Worm (Caenorhabditis elegans) whole organism, L1 larva: Measurements from ENCODE around the gene tsp-18.

Experiments
- C04F5.9 ChIP-seq: sonication (generic microtip); optimal IDR thresholded peaks from 2 replicates; lab custom pipeline; 2016; ENCODE audit warnings: missing genetic modification characterization, missing compliant biosample characterization
- C16A3.4 ChIP-seq: fragments of 150-350 bp; optimal IDR thresholded peaks from 2 replicates; lab custom pipeline; 2014; ENCODE audit warnings: missing biosample characterization, missing genetic modification characterization
- F16B12.6 ChIP-seq: fragments of 150-350 bp; optimal IDR thresholded peaks from 2 replicates; lab custom pipeline; 2014; ENCODE audit warnings: missing biosample characterization, missing genetic modification characterization
- aha-1 ChIP-seq: fragments of 150-350 bp; optimal IDR thresholded peaks from 2 replicates; lab custom pipeline; 2014; ENCODE audit warnings: missing biosample characterization, missing genetic modification characterization
- aly-2 ChIP-seq: fragments of 150-350 bp; optimal IDR thresholded peaks from 2 replicates; lab custom pipeline; 2014; ENCODE audit warnings: missing biosample characterization, missing genetic modification characterization
- ama-1 ChIP-seq: fragments of 150-350 bp; optimal IDR thresholded peaks from 2 replicates; lab custom pipeline; 2014
- blmp-1 ChIP-seq: fragments of 150-350 bp; optimal IDR thresholded peaks from 2 replicates; lab custom pipeline; 2014; ENCODE audit warnings: missing biosample characterization, missing genetic modification characterization
- ceh-8 ChIP-seq: fragments of 200-800 bp; sonication (Bioruptor generic); optimal IDR thresholded peaks from 2 replicates; lab custom pipeline; 2018; ENCODE audit warnings: mild to moderate bottlenecking, missing genetic modification characterization, moderate library complexity, missing compliant biosample characterization
- ceh-82 ChIP-seq, 3 experiments: fragments of 150-350 bp in 1 of 3; sonication (generic microtip) in 2 of 3; optimal IDR thresholded peaks; 2 replicates each; lab custom pipeline; 2014 to 2017; ENCODE audit warnings: missing biosample characterization in 3 of 3, missing genetic modification characterization in 3 of 3
- ceh-88 ChIP-seq: fragments of 200-800 bp; sonication (Bioruptor generic); IDR thresholded peaks from 2 replicates; pipeline ENCODE4 v1.3.6; 2022; ENCODE audit warnings: missing genetic modification characterization, missing compliant biosample characterization
- ceh-90 ChIP-seq: sonication (generic microtip); optimal IDR thresholded peaks from 2 replicates; lab custom pipeline; 2016; ENCODE audit warnings: missing genetic modification characterization, missing compliant biosample characterization
- ces-1 ChIP-seq: fragments of 150-350 bp; optimal IDR thresholded peaks from 2 replicates; lab custom pipeline; 2014; ENCODE audit warnings: missing biosample characterization, missing genetic modification reagents, missing genetic modification characterization
- dpl-1 ChIP-seq, 3 experiments: fragments of 150-350 bp in 2 of 3; sonication (generic microtip) in 1 of 3; optimal IDR thresholded peaks; 2 replicates each; lab custom pipeline; 2014 to 2017; ENCODE audit warnings: missing biosample characterization in 3 of 3, missing genetic modification characterization in 3 of 3, missing genetic modification reagents in 3 of 3
- efl-1 ChIP-seq, 4 experiments: fragments of 150-350 bp; optimal IDR thresholded peaks in 3 of 4; peaks in 1 of 4; 1 replicate in 1 of 4; 2 replicates in 3 of 4; lab custom pipeline; 2014; ENCODE audit warnings: missing biosample characterization in 2 of 4, missing genetic modification characterization in 2 of 4, missing genetic modification reagents in 2 of 4
- efl-3 ChIP-seq: fragments of 200-800 bp; sonication (Bioruptor generic); optimal IDR thresholded peaks from 2 replicates; lab custom pipeline; 2018; ENCODE audit warnings: mild to moderate bottlenecking, missing genetic modification characterization, missing compliant biosample characterization
- egl-13 ChIP-seq: sonication (generic microtip); optimal IDR thresholded peaks from 2 replicates; lab custom pipeline; 2016; ENCODE audit warnings: missing genotype, missing genetic modification reagents, missing genetic modification characterization, missing compliant biosample characterization
- elt-3 ChIP-seq, 6 experiments: fragments of 150-350 bp in 1 of 6; sonication (generic microtip); optimal IDR thresholded peaks; 2 replicates each; lab custom pipeline; 2017 to 2018; ENCODE audit warnings: missing biosample characterization in 6 of 6, missing genetic modification characterization in 6 of 6, inconsistent platforms in 1 of 6
- fkh-10 ChIP-seq: sonication (generic microtip); optimal IDR thresholded peaks from 2 replicates; lab custom pipeline; 2017; ENCODE audit warnings: missing biosample characterization, missing genetic modification reagents, missing genetic modification characterization
- fkh-4 ChIP-seq: sonication (generic microtip); optimal IDR thresholded peaks from 2 replicates; lab custom pipeline; 2016; ENCODE audit warnings: missing compliant biosample characterization, missing genetic modification characterization, borderline replicate concordance
- fkh-8 ChIP-seq: sonication (generic microtip); optimal IDR thresholded peaks from 2 replicates; lab custom pipeline; 2016; ENCODE audit warnings: mild to moderate bottlenecking, missing genetic modification characterization, missing compliant biosample characterization
- hpl-2 ChIP-seq: fragments of 150-350 bp; optimal IDR thresholded peaks from 2 replicates; lab custom pipeline; 2014; ENCODE audit warnings: missing biosample characterization, missing genetic modification reagents, missing genetic modification characterization
- irx-1 ChIP-seq: sonication (generic microtip); optimal IDR thresholded peaks from 2 replicates; lab custom pipeline; 2016; ENCODE audit warnings: missing genetic modification characterization, missing compliant biosample characterization
- jun-1 ChIP-seq: fragments of 150-350 bp; optimal IDR thresholded peaks from 2 replicates; lab custom pipeline; 2014; ENCODE audit warnings: missing biosample characterization, missing genetic modification reagents, missing genetic modification characterization
- lin-13 ChIP-seq: fragments of 150-350 bp; optimal IDR thresholded peaks from 2 replicates; lab custom pipeline; 2014; ENCODE audit warnings: missing biosample characterization, missing genetic modification reagents, missing genetic modification characterization
- lin-14 ChIP-seq: fragments of 200-800 bp; sonication (Bioruptor generic); optimal IDR thresholded peaks from 2 replicates; lab custom pipeline; 2018; ENCODE audit warnings: mild to moderate bottlenecking, missing genetic modification characterization, moderate library complexity, missing compliant biosample characterization
- lin-35 ChIP-seq, 2 experiments: fragments of 150-350 bp; optimal IDR thresholded peaks; 2 replicates each; lab custom pipeline; 2014; ENCODE audit warnings: missing biosample characterization in 2 of 2, missing genetic modification characterization in 2 of 2, missing genetic modification reagents in 2 of 2
- lin-39 ChIP-seq: fragments of 150-350 bp; optimal IDR thresholded peaks from 2 replicates; lab custom pipeline; 2014; ENCODE audit warnings: missing biosample characterization, missing genetic modification reagents, missing genetic modification characterization
- lsy-2 ChIP-seq, 2 experiments: fragments of 150-350 bp; optimal IDR thresholded peaks; 2 replicates each; lab custom pipeline; 2014; ENCODE audit warnings: missing biosample characterization in 2 of 2, missing genetic modification characterization in 2 of 2
- mab-9 ChIP-seq: fragments of 200-800 bp; sonication (Bioruptor generic); IDR thresholded peaks from 2 replicates; pipeline ENCODE4 v1.3.6; 2022; ENCODE audit warnings: missing genetic modification reagents, missing genetic modification characterization, missing compliant biosample characterization
- mdl-1 ChIP-seq, 2 experiments: fragments of 150-350 bp; optimal IDR thresholded peaks; 2 replicates each; lab custom pipeline; 2014 to 2017; ENCODE audit warnings: missing biosample characterization in 2 of 2, missing genetic modification characterization in 2 of 2, inconsistent platforms in 1 of 2
- nhr-11 ChIP-seq: fragments of 150-350 bp; optimal IDR thresholded peaks from 2 replicates; lab custom pipeline; 2014; ENCODE audit warnings: missing biosample characterization, missing genetic modification characterization
- nhr-19 ChIP-seq: fragments of 200-800 bp; sonication (Bioruptor generic); conservative IDR thresholded peaks from 2 replicates; pipeline ENCODE4 v1.3.6; 2022; ENCODE audit warnings: missing genetic modification characterization, missing compliant biosample characterization
- nhr-28 ChIP-seq: fragments of 150-350 bp; optimal IDR thresholded peaks from 2 replicates; lab custom pipeline; 2014; ENCODE audit warnings: missing biosample characterization, missing genetic modification characterization
- nhr-71 ChIP-seq: sonication (generic microtip); optimal IDR thresholded peaks from 2 replicates; lab custom pipeline; 2016; ENCODE audit warnings: mild to moderate bottlenecking, missing genetic modification characterization, moderate library complexity, missing compliant biosample characterization
- nhr-76 ChIP-seq: sonication (generic microtip); optimal IDR thresholded peaks from 2 replicates; lab custom pipeline; 2017; ENCODE audit warnings: missing biosample characterization, missing genetic modification characterization
- nhr-77 ChIP-seq: fragments of 150-350 bp; optimal IDR thresholded peaks from 2 replicates; lab custom pipeline; 2014; ENCODE audit warnings: missing biosample characterization, missing genetic modification characterization
- nhr-85 ChIP-seq: sonication (generic microtip); peaks from one replicate; lab custom pipeline; 2016; ENCODE audit warnings: missing genetic modification characterization, inconsistent platforms, missing compliant biosample characterization
- pag-3 ChIP-seq: sonication (generic microtip); optimal IDR thresholded peaks from 2 replicates; lab custom pipeline; 2017; ENCODE audit warnings: missing genetic modification characterization, mild to moderate bottlenecking, missing compliant biosample characterization, antibody characterized with exemption, borderline replicate concordance; ENCODE audit not compliant: insufficient read depth
- pqm-1 ChIP-seq: sonication (generic microtip); optimal IDR thresholded peaks from 3 replicates; lab custom pipeline; 2017; ENCODE audit warnings: missing biosample characterization, missing genetic modification characterization
- rnt-1 ChIP-seq: sonication (generic microtip); optimal IDR thresholded peaks from 2 replicates; lab custom pipeline; 2016; ENCODE audit warnings: mild to moderate bottlenecking, missing genetic modification characterization, moderate library complexity, missing compliant biosample characterization
- skn-1 ChIP-seq: fragments of 150-350 bp; optimal IDR thresholded peaks from 2 replicates; lab custom pipeline; 2014; ENCODE audit warnings: missing biosample characterization, missing genetic modification characterization
- snpc-4 ChIP-seq: fragments of 150-350 bp; optimal IDR thresholded peaks from 2 replicates; lab custom pipeline; 2014; ENCODE audit warnings: missing biosample characterization, missing genetic modification characterization
- snu-23 ChIP-seq: sonication (generic microtip); optimal IDR thresholded peaks from 2 replicates; lab custom pipeline; 2016; ENCODE audit warnings: missing genetic modification characterization, missing compliant biosample characterization
- sptf-1 ChIP-seq: fragments of 150-350 bp; optimal IDR thresholded peaks from 2 replicates; lab custom pipeline; 2014; ENCODE audit warnings: missing biosample characterization, missing genetic modification characterization
- sup-37 ChIP-seq: fragments of 200-800 bp; sonication (Bioruptor generic); optimal IDR thresholded peaks from 2 replicates; lab custom pipeline; 2018; ENCODE audit warnings: mild to moderate bottlenecking, missing genetic modification characterization, missing compliant biosample characterization
- swsn-7 ChIP-seq: sonication (generic microtip); optimal IDR thresholded peaks from 2 replicates; lab custom pipeline; 2016; ENCODE audit warnings: missing genetic modification characterization, missing compliant biosample characterization
- tlp-1 ChIP-seq: fragments of 150-350 bp; optimal IDR thresholded peaks from 2 replicates; lab custom pipeline; 2014; ENCODE audit warnings: missing biosample characterization, missing genetic modification characterization
- unc-30 ChIP-seq: sonication (generic microtip); optimal IDR thresholded peaks from 2 replicates; lab custom pipeline; 2017; ENCODE audit warnings: missing biosample characterization, missing genetic modification characterization
- unc-62 ChIP-seq: fragments of 150-350 bp; optimal IDR thresholded peaks from 2 replicates; lab custom pipeline; 2014; ENCODE audit warnings: missing biosample characterization, missing genetic modification reagents, missing genetic modification characterization
- unc-86 ChIP-seq: sonication (generic microtip); optimal IDR thresholded peaks from 2 replicates; lab custom pipeline; 2016; ENCODE audit warnings: missing genetic modification characterization, missing compliant biosample characterization
- vab-15 ChIP-seq: sonication (generic microtip); optimal IDR thresholded peaks from 2 replicates; lab custom pipeline; 2017; ENCODE audit warnings: missing genotype, mild to moderate bottlenecking, missing genetic modification characterization, missing compliant biosample characterization
- ztf-4 ChIP-seq: fragments of 150-350 bp; optimal IDR thresholded peaks from 2 replicates; lab custom pipeline; 2014; ENCODE audit warnings: missing biosample characterization, missing genetic modification characterization

tsp-18 gene

DNA sequence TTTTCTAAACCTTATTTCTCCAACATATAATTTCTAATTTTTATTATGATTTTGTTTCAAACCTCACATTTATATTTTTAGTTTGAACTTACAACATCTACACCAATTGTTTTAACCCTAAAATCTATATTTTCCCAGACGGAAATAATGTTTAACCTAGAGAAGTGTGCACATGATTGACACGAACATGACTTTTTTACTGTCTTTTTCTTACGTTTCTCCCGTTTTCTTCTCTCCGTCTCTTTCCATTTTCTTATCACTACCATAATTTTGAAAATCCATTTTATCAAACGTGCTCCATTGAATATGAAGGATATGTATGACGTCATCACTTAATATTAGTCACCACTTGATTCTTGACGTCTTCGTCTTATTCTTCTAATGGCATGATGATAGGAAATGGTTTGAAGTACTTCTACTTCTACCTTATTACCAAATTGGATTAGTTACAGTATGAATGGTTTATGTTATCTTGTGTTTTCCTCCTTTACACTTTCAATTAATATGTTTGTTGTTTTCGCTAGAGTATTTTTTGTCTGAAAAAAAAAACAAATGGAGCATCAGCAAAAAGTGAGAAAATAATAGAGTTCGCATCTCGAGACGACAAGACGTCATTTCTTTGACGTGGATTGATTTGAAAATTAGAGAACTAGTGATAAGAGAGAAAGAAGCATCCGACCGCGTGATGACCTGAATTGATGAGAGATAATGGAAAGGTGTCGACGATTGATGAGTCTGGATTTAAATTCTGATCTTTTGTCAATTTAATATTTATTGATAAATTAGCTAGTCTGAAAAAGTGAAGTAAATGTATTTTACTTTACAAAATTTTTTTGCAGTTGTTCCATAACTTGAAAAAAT, 27.8 kb downstream of the tsp-18 start:
- TF ChIP-seq aha-1 (no peak), irx-1 (tag; lab: Kevin White, UChicago) (no peak), vab-15 (tag; lab: Kevin White, UChicago) (no peak), C16A3.4 (tag; lab: Kevin White, UChicago) (peak; percentile 35), lin-39 (tag; lab: Kevin White, UChicago) (peak; percentile 77), skn-1 (tag; lab: Kevin White, UChicago) (no peak), hpl-2 (GFP tag; lab: Kevin White, UChicago) (no peak), rnt-1 (tag; lab: Kevin White, UChicago) (peak; percentile 76), elt-3 (tag; optimal IDR thresholded peaks at IDR 0.05; lab: Kevin White, UChicago) (peak in 1 of 6 experiments; percentile 48), sup-37 (no peak), lin-35 (GFP tag; optimal IDR thresholded peaks at IDR 0.05; lab: Kevin White, UChicago) (peak in 1 of 2 experiments; percentile 16), sptf-1 (tag; lab: Kevin White, UChicago) (no peak), unc-30 (tag; lab: Kevin White, UChicago) (no peak), snpc-4 (tag; lab: Kevin White, UChicago) (no peak), unc-86 (no peak), fkh-4 (tag; lab: Kevin White, UChicago) (no peak), ztf-4 (peak; percentile 49), mdl-1 (tag; optimal IDR thresholded peaks at IDR 0.05; lab: Kevin White, UChicago) (peak in 1 of 2 experiments; percentile 34), lin-13 (GFP tag; lab: Kevin White, UChicago) (no peak), ceh-82 (tag; optimal IDR thresholded peaks at IDR 0.05; lab: Kevin White, UChicago) (no peak), efl-3 (GFP tag; lab: Kevin White, UChicago) (no peak), efl-1 (optimal IDR thresholded peaks at IDR 0.05; lab: Kevin White, UChicago) (no peak), efl-1 (GFP tag; optimal IDR thresholded peaks at IDR 0.05 in 1 of 2; lab: Kevin White, UChicago) (peak in 1 of 2 experiments; percentile 82), nhr-71 (tag; lab: Kevin White, UChicago) (peak; percentile 84), pag-3 (tag; lab: Kevin White, UChicago) (no peak), ceh-88 (GFP tag; lab: Robert Waterston, UW) (no peak), mab-9 (GFP tag; lab: Robert Waterston, UW) (no peak), blmp-1 (peak; percentile 85), ceh-90 (tag; lab: Kevin White, UChicago) (no peak), fkh-8 (tag; lab: Kevin White, UChicago) (no peak), jun-1 (tag; lab: Kevin White, UChicago) (no peak), aly-2 (tag; lab: Kevin White, UChicago) (no peak), tlp-1 (tag; lab: Kevin White, UChicago) (no peak), snu-23 (GFP tag; lab: Kevin White, UChicago) (peak; percentile 47), nhr-77 (tag; lab: Kevin White, UChicago) (no peak), egl-13 (tag; lab: Kevin White, UChicago) (no peak), nhr-11 (tag; lab: Kevin White, UChicago) (no peak), dpl-1 (GFP tag; optimal IDR thresholded peaks at IDR 0.05; lab: Kevin White, UChicago) (no peak), nhr-85 (tag; lab: Kevin White, UChicago) (peak; percentile 74), nhr-19 (GFP tag; lab: Robert Waterston, UW) (peak; percentile 65), lsy-2 (tag; optimal IDR thresholded peaks at IDR 0.05; lab: Kevin White, UChicago) (peak; percentile 37 to 65), fkh-10 (no peak), swsn-7 (tag; lab: Kevin White, UChicago) (no peak), F16B12.6 (tag; lab: Kevin White, UChicago) (no peak), lin-14 (peak; percentile 81), ceh-8 (GFP tag; lab: Kevin White, UChicago) (no peak), C04F5.9 (tag; lab: Kevin White, UChicago) (no peak), nhr-28 (tag; lab: Kevin White, UChicago) (no peak), ces-1 (GFP tag; lab: Kevin White, UChicago) (no peak), unc-62 (no peak), ama-1 (no peak), nhr-76 (tag; lab: Kevin White, UChicago) (no peak), pqm-1 (tag; lab: Kevin White, UChicago) (no peak)
